Worm (Caenorhabditis elegans) whole organism, L1 larva: Measurements from ENCODE around the gene mdt-10.

Experiments
- C04F5.9 ChIP-seq: sonication (generic microtip); optimal IDR thresholded peaks from 2 replicates; lab custom pipeline; 2016; ENCODE audit warnings: missing genetic modification characterization, missing compliant biosample characterization
- C16A3.4 ChIP-seq: fragments of 150-350 bp; optimal IDR thresholded peaks from 2 replicates; lab custom pipeline; 2014; ENCODE audit warnings: missing biosample characterization, missing genetic modification characterization
- F16B12.6 ChIP-seq: fragments of 150-350 bp; optimal IDR thresholded peaks from 2 replicates; lab custom pipeline; 2014; ENCODE audit warnings: missing biosample characterization, missing genetic modification characterization
- Y116A8C.19 ChIP-seq: sonication (generic microtip); optimal IDR thresholded peaks from 2 replicates; lab custom pipeline; 2016; ENCODE audit warnings: missing compliant biosample characterization, missing genetic modification characterization, borderline replicate concordance
- alr-1 ChIP-seq: fragments of 200-800 bp; sonication (Bioruptor generic); optimal IDR thresholded peaks from 2 replicates; lab custom pipeline; 2018; ENCODE audit warnings: borderline replicate concordance, mild to moderate bottlenecking, missing genetic modification characterization, missing compliant biosample characterization
- aly-2 ChIP-seq: fragments of 150-350 bp; optimal IDR thresholded peaks from 2 replicates; lab custom pipeline; 2014; ENCODE audit warnings: missing biosample characterization, missing genetic modification characterization
- blmp-1 ChIP-seq: fragments of 150-350 bp; optimal IDR thresholded peaks from 2 replicates; lab custom pipeline; 2014; ENCODE audit warnings: missing biosample characterization, missing genetic modification characterization
- ceh-63 ChIP-seq: fragments of 200-800 bp; sonication (Bioruptor generic); optimal IDR thresholded peaks from 2 replicates; lab custom pipeline; 2018; ENCODE audit warnings: mild to moderate bottlenecking, missing genetic modification characterization, missing compliant biosample characterization
- ceh-8 ChIP-seq: fragments of 200-800 bp; sonication (Bioruptor generic); optimal IDR thresholded peaks from 2 replicates; lab custom pipeline; 2018; ENCODE audit warnings: mild to moderate bottlenecking, missing genetic modification characterization, moderate library complexity, missing compliant biosample characterization
- ceh-88 ChIP-seq: fragments of 200-800 bp; sonication (Bioruptor generic); IDR thresholded peaks from 2 replicates; pipeline ENCODE4 v1.3.6; 2022; ENCODE audit warnings: missing genetic modification characterization, missing compliant biosample characterization
- ceh-90 ChIP-seq: sonication (generic microtip); optimal IDR thresholded peaks from 2 replicates; lab custom pipeline; 2016; ENCODE audit warnings: missing genetic modification characterization, missing compliant biosample characterization
- ces-1 ChIP-seq: fragments of 150-350 bp; optimal IDR thresholded peaks from 2 replicates; lab custom pipeline; 2014; ENCODE audit warnings: missing biosample characterization, missing genetic modification reagents, missing genetic modification characterization
- dpl-1 ChIP-seq, 3 experiments: fragments of 150-350 bp in 2 of 3; sonication (generic microtip) in 1 of 3; optimal IDR thresholded peaks; 2 replicates each; lab custom pipeline; 2014 to 2017; ENCODE audit warnings: missing biosample characterization in 3 of 3, missing genetic modification characterization in 3 of 3, missing genetic modification reagents in 3 of 3
- dsc-1 ChIP-seq: sonication (generic microtip); optimal IDR thresholded peaks from 2 replicates; lab custom pipeline; 2016; ENCODE audit warnings: mild to moderate bottlenecking, missing genetic modification characterization, missing compliant biosample characterization
- efl-1 ChIP-seq, 4 experiments: fragments of 150-350 bp; optimal IDR thresholded peaks in 3 of 4; peaks in 1 of 4; 1 replicate in 1 of 4; 2 replicates in 3 of 4; lab custom pipeline; 2014; ENCODE audit warnings: missing biosample characterization in 2 of 4, missing genetic modification characterization in 2 of 4, missing genetic modification reagents in 2 of 4
- efl-3 ChIP-seq: fragments of 200-800 bp; sonication (Bioruptor generic); optimal IDR thresholded peaks from 2 replicates; lab custom pipeline; 2018; ENCODE audit warnings: mild to moderate bottlenecking, missing genetic modification characterization, missing compliant biosample characterization
- elt-2 ChIP-seq: sonication (generic microtip); optimal IDR thresholded peaks from 2 replicates; lab custom pipeline; 2016; ENCODE audit warnings: missing genetic modification characterization, mild to moderate bottlenecking, inconsistent platforms, missing compliant biosample characterization, missing genetic modification reagents
- ets-5 ChIP-seq: fragments of 200-800 bp; sonication (Bioruptor generic); IDR thresholded peaks from 2 replicates; pipeline ENCODE4 v1.3.6; 2022; ENCODE audit warnings: missing genetic modification characterization, missing compliant biosample characterization
- fkh-8 ChIP-seq: sonication (generic microtip); optimal IDR thresholded peaks from 2 replicates; lab custom pipeline; 2016; ENCODE audit warnings: mild to moderate bottlenecking, missing genetic modification characterization, missing compliant biosample characterization
- fos-1 ChIP-seq: fragments of 150-350 bp; optimal IDR thresholded peaks from 2 replicates; lab custom pipeline; 2014; ENCODE audit warnings: missing biosample characterization, missing genetic modification characterization
- grh-1 ChIP-seq: fragments of 200-800 bp; sonication (Bioruptor generic); IDR thresholded peaks from 2 replicates; pipeline ENCODE4 v1.3.6; 2022; ENCODE audit warnings: missing genetic modification reagents, missing genetic modification characterization, missing compliant biosample characterization
- hlh-17 ChIP-seq: fragments of 200-800 bp; sonication (Bioruptor generic); optimal IDR thresholded peaks from 2 replicates; lab custom pipeline; 2018; ENCODE audit warnings: missing genetic modification characterization, mild to moderate bottlenecking, missing compliant biosample characterization, moderate library complexity, borderline replicate concordance
- hlh-4 ChIP-seq: sonication (generic microtip); optimal IDR thresholded peaks from 2 replicates; lab custom pipeline; 2016; ENCODE audit warnings: mild to moderate bottlenecking, missing genetic modification characterization, missing compliant biosample characterization
- lin-15B ChIP-seq: fragments of 150-350 bp; sonication (generic microtip); optimal IDR thresholded peaks from 3 replicates; lab custom pipeline; 2014; ENCODE audit warnings: missing biosample characterization, missing genetic modification characterization
- lin-35 ChIP-seq, 2 experiments: fragments of 150-350 bp; optimal IDR thresholded peaks; 2 replicates each; lab custom pipeline; 2014; ENCODE audit warnings: missing biosample characterization in 2 of 2, missing genetic modification characterization in 2 of 2, missing genetic modification reagents in 2 of 2
- lir-3 ChIP-seq: sonication (generic microtip); optimal IDR thresholded peaks from 2 replicates; lab custom pipeline; 2016; ENCODE audit warnings: mild to moderate bottlenecking, missing genetic modification characterization, moderate library complexity, missing compliant biosample characterization; ENCODE audit not compliant: poor library complexity
- lsy-2 ChIP-seq, 2 experiments: fragments of 150-350 bp; optimal IDR thresholded peaks; 2 replicates each; lab custom pipeline; 2014; ENCODE audit warnings: missing biosample characterization in 2 of 2, missing genetic modification characterization in 2 of 2
- mdl-1 ChIP-seq, 2 experiments: fragments of 150-350 bp; optimal IDR thresholded peaks; 2 replicates each; lab custom pipeline; 2014 to 2017; ENCODE audit warnings: missing biosample characterization in 2 of 2, missing genetic modification characterization in 2 of 2, inconsistent platforms in 1 of 2
- mep-1 ChIP-seq: fragments of 150-350 bp; optimal IDR thresholded peaks from 2 replicates; lab custom pipeline; 2014; ENCODE audit warnings: missing biosample characterization, missing genetic modification characterization
- nhr-12 ChIP-seq: sonication (generic microtip); optimal IDR thresholded peaks from 2 replicates; lab custom pipeline; 2017; ENCODE audit warnings: missing biosample characterization, missing genetic modification characterization
- nhr-20 ChIP-seq: sonication (generic microtip); optimal IDR thresholded peaks from 2 replicates; lab custom pipeline; 2016; ENCODE audit warnings: mild to moderate bottlenecking, missing genetic modification characterization, missing compliant biosample characterization
- nhr-237 ChIP-seq: fragments of 150-350 bp; optimal IDR thresholded peaks from 2 replicates; lab custom pipeline; 2014; ENCODE audit warnings: missing biosample characterization, missing genetic modification characterization
- nhr-28 ChIP-seq: fragments of 150-350 bp; optimal IDR thresholded peaks from 2 replicates; lab custom pipeline; 2014; ENCODE audit warnings: missing biosample characterization, missing genetic modification characterization
- nhr-71 ChIP-seq: sonication (generic microtip); optimal IDR thresholded peaks from 2 replicates; lab custom pipeline; 2016; ENCODE audit warnings: mild to moderate bottlenecking, missing genetic modification characterization, moderate library complexity, missing compliant biosample characterization
- nhr-84 ChIP-seq: sonication (generic microtip); optimal IDR thresholded peaks from 2 replicates; lab custom pipeline; 2017; ENCODE audit warnings: missing biosample characterization, missing genetic modification characterization
- nhr-90 ChIP-seq: sonication (generic microtip); optimal IDR thresholded peaks from 2 replicates; lab custom pipeline; 2016; ENCODE audit warnings: mild to moderate bottlenecking, missing genetic modification characterization, missing compliant biosample characterization; ENCODE audit not compliant: poor library complexity
- pag-3 ChIP-seq: sonication (generic microtip); optimal IDR thresholded peaks from 2 replicates; lab custom pipeline; 2017; ENCODE audit warnings: missing genetic modification characterization, mild to moderate bottlenecking, missing compliant biosample characterization, antibody characterized with exemption, borderline replicate concordance; ENCODE audit not compliant: insufficient read depth
- rnt-1 ChIP-seq: sonication (generic microtip); optimal IDR thresholded peaks from 2 replicates; lab custom pipeline; 2016; ENCODE audit warnings: mild to moderate bottlenecking, missing genetic modification characterization, moderate library complexity, missing compliant biosample characterization
- snpc-4 ChIP-seq: fragments of 150-350 bp; optimal IDR thresholded peaks from 2 replicates; lab custom pipeline; 2014; ENCODE audit warnings: missing biosample characterization, missing genetic modification characterization
- snu-23 ChIP-seq: sonication (generic microtip); optimal IDR thresholded peaks from 2 replicates; lab custom pipeline; 2016; ENCODE audit warnings: missing genetic modification characterization, missing compliant biosample characterization
- sox-4 ChIP-seq: sonication (generic microtip); optimal IDR thresholded peaks from 2 replicates; lab custom pipeline; 2016; ENCODE audit warnings: missing genetic modification characterization, missing compliant biosample characterization
- sptf-1 ChIP-seq: fragments of 150-350 bp; optimal IDR thresholded peaks from 2 replicates; lab custom pipeline; 2014; ENCODE audit warnings: missing biosample characterization, missing genetic modification characterization
- swsn-7 ChIP-seq: sonication (generic microtip); optimal IDR thresholded peaks from 2 replicates; lab custom pipeline; 2016; ENCODE audit warnings: missing genetic modification characterization, missing compliant biosample characterization
- tbx-2 ChIP-seq: sonication (generic microtip); optimal IDR thresholded peaks from 2 replicates; lab custom pipeline; 2016; ENCODE audit warnings: missing genetic modification characterization, missing compliant biosample characterization
- tlp-1 ChIP-seq: fragments of 150-350 bp; optimal IDR thresholded peaks from 2 replicates; lab custom pipeline; 2014; ENCODE audit warnings: missing biosample characterization, missing genetic modification characterization
- unc-130 ChIP-seq: fragments of 150-350 bp; optimal IDR thresholded peaks from 2 replicates; lab custom pipeline; 2017; ENCODE audit warnings: missing biosample characterization, missing genetic modification characterization, inconsistent platforms
- unc-30 ChIP-seq: sonication (generic microtip); optimal IDR thresholded peaks from 2 replicates; lab custom pipeline; 2017; ENCODE audit warnings: missing biosample characterization, missing genetic modification characterization
- unc-62 ChIP-seq: fragments of 150-350 bp; optimal IDR thresholded peaks from 2 replicates; lab custom pipeline; 2014; ENCODE audit warnings: missing biosample characterization, missing genetic modification reagents, missing genetic modification characterization
- unc-98 ChIP-seq: fragments of 200-800 bp; sonication (Bioruptor generic); IDR thresholded peaks from 2 replicates; pipeline ENCODE4 v1.3.6; 2022; ENCODE audit warnings: missing genetic modification characterization, missing compliant biosample characterization
- vab-15 ChIP-seq: sonication (generic microtip); optimal IDR thresholded peaks from 2 replicates; lab custom pipeline; 2017; ENCODE audit warnings: missing genotype, mild to moderate bottlenecking, missing genetic modification characterization, missing compliant biosample characterization
- ztf-4 ChIP-seq: fragments of 150-350 bp; optimal IDR thresholded peaks from 2 replicates; lab custom pipeline; 2014; ENCODE audit warnings: missing biosample characterization, missing genetic modification characterization

Gene mdt-10

ce11 chrII:7864892-7865291, 10.1 kb upstream of the mdt-10 start:
- TF ChIP-seq efl-1 (optimal IDR thresholded peaks at IDR 0.05; lab: Kevin White, UChicago) (no peak), efl-1 (GFP tag; optimal IDR thresholded peaks at IDR 0.05 in 1 of 2; lab: Kevin White, UChicago) (peak in 1 of 2 experiments; percentile 62), unc-62 (GFP tag; lab: Kevin White, UChicago) (no peak)

ce11 chrII:7864207-7864606, 9.4 kb upstream of the mdt-10 start, which contains the start of gene ostb-1:
TSS of gene ostb-1 (plus strand) at chrII:7864507.
- TF ChIP-seq dpl-1 (GFP tag; optimal IDR thresholded peaks at IDR 0.05; lab: Kevin White, UChicago) (peak; percentile 32 to 55 (median 55)), F16B12.6 (tag; lab: Kevin White, UChicago) (peak; percentile 85), C16A3.4 (no peak), hlh-17 (GFP tag; lab: Kevin White, UChicago) (no peak), ztf-4 (tag; lab: Kevin White, UChicago) (no peak), snu-23 (GFP tag; lab: Kevin White, UChicago) (peak; percentile 20), alr-1 (no peak), lin-35 (GFP tag; optimal IDR thresholded peaks at IDR 0.05; lab: Kevin White, UChicago) (peak; percentile 46 to 66), elt-2 (tag; lab: Kevin White, UChicago) (peak; percentile 4), swsn-7 (peak; percentile 2), nhr-20 (no peak), hlh-4 (tag; lab: Kevin White, UChicago) (no peak), nhr-90 (no peak), ces-1 (no peak), unc-130 (tag; lab: Kevin White, UChicago) (peak; percentile 9), nhr-28 (tag; lab: Kevin White, UChicago) (no peak), lsy-2 (tag; optimal IDR thresholded peaks at IDR 0.05; lab: Kevin White, UChicago) (peak; percentile 61 to 85), lin-15B (tag; lab: Kevin White, UChicago) (no peak), unc-30 (tag; lab: Kevin White, UChicago) (no peak), unc-62 (GFP tag; lab: Kevin White, UChicago) (no peak), Y116A8C.19 (tag; lab: Kevin White, UChicago) (no peak), grh-1 (GFP tag; lab: Robert Waterston, UW) (no peak), rnt-1 (peak; percentile 20), nhr-237 (tag; lab: Kevin White, UChicago) (no peak), C04F5.9 (tag; lab: Kevin White, UChicago) (no peak), snpc-4 (no peak), mep-1 (tag; lab: Kevin White, UChicago) (peak; percentile 58), pag-3 (tag; lab: Kevin White, UChicago) (no peak), sptf-1 (no peak), ceh-90 (tag; lab: Kevin White, UChicago) (no peak), ets-5 (GFP tag; lab: Robert Waterston, UW) (no peak), fos-1 (tag; lab: Kevin White, UChicago) (no peak), ceh-88 (no peak), fkh-8 (tag; lab: Kevin White, UChicago) (no peak), nhr-71 (tag; lab: Kevin White, UChicago) (peak; percentile 19), blmp-1 (tag; lab: Kevin White, UChicago) (peak; percentile 27), ceh-8 (GFP tag; lab: Kevin White, UChicago) (no peak), aly-2 (tag; lab: Kevin White, UChicago) (no peak), sox-4 (tag; lab: Kevin White, UChicago) (no peak), unc-98 (GFP tag; lab: Robert Waterston, UW) (no peak), dsc-1 (tag; lab: Kevin White, UChicago) (no peak), lir-3 (no peak), mdl-1 (tag; optimal IDR thresholded peaks at IDR 0.05; lab: Kevin White, UChicago) (no peak), nhr-84 (tag; lab: Kevin White, UChicago) (no peak), tlp-1 (tag; lab: Kevin White, UChicago) (no peak), tbx-2 (no peak), ceh-63 (GFP tag; lab: Kevin White, UChicago) (no peak), nhr-12 (tag; lab: Kevin White, UChicago) (no peak), efl-3 (GFP tag; lab: Kevin White, UChicago) (no peak), vab-15 (peak; percentile 4)
